Worm (Caenorhabditis elegans) whole organism, mixed stage, embryonic: ENCODE data around the gene ppm-1.G.

Experiments
- M03D4.4 ChIP-seq: sonication (generic microtip); optimal IDR thresholded peaks from 2 replicates; lab custom pipeline; 2017; ENCODE audit warnings: mild to moderate bottlenecking, missing genetic modification characterization, missing compliant biosample characterization
- blmp-1 ChIP-seq: fragments of 150-350 bp; optimal IDR thresholded peaks from 2 replicates; lab custom pipeline; 2014; ENCODE audit warnings: missing biosample characterization, missing genetic modification characterization
- ceh-39 ChIP-seq: fragments of 150-350 bp; optimal IDR thresholded peaks from 2 replicates; lab custom pipeline; 2014; ENCODE audit warnings: missing biosample characterization, missing genetic modification characterization
- ces-1 ChIP-seq: fragments of 150-350 bp; optimal IDR thresholded peaks from 2 replicates; lab custom pipeline; 2014; ENCODE audit warnings: missing biosample characterization, missing genetic modification reagents, missing genetic modification characterization
- elt-3 ChIP-seq: fragments of 150-350 bp; optimal IDR thresholded peaks from 2 replicates; lab custom pipeline; 2014; ENCODE audit warnings: missing biosample characterization, missing genetic modification characterization
- lsy-2 ChIP-seq: fragments of 150-350 bp; optimal IDR thresholded peaks from 2 replicates; lab custom pipeline; 2014; ENCODE audit warnings: missing biosample characterization, missing genetic modification characterization
- mep-1 ChIP-seq: fragments of 150-350 bp; optimal IDR thresholded peaks from 2 replicates; lab custom pipeline; 2017; ENCODE audit warnings: missing biosample characterization, missing genetic modification reagents, missing genetic modification characterization, inconsistent platforms
- nhr-12 ChIP-seq: fragments of 150-350 bp; optimal IDR thresholded peaks from 2 replicates; lab custom pipeline; 2014; ENCODE audit warnings: missing biosample characterization, missing genetic modification characterization
- nhr-237 ChIP-seq: fragments of 150-350 bp; optimal IDR thresholded peaks from 2 replicates; lab custom pipeline; 2014; ENCODE audit warnings: missing biosample characterization, missing genetic modification characterization
- nhr-28 ChIP-seq: fragments of 150-350 bp; optimal IDR thresholded peaks from 2 replicates; lab custom pipeline; 2014; ENCODE audit warnings: missing biosample characterization, missing genetic modification characterization
- sptf-1 ChIP-seq: sonication (generic microtip); optimal IDR thresholded peaks from 2 replicates; lab custom pipeline; 2017; ENCODE audit warnings: mild to moderate bottlenecking, missing genetic modification characterization, moderate library complexity, missing compliant biosample characterization
- tbx-8 ChIP-seq: fragments of 200-800 bp; sonication (Bioruptor generic); optimal IDR thresholded peaks from 2 replicates; lab custom pipeline; 2018; ENCODE audit warnings: mild to moderate bottlenecking, missing genetic modification characterization, moderate library complexity, missing compliant biosample characterization
- unc-39 ChIP-seq: fragments of 150-350 bp; optimal IDR thresholded peaks from 2 replicates; lab custom pipeline; 2014; ENCODE audit warnings: missing biosample characterization, missing genetic modification characterization
- unc-62 ChIP-seq: fragments of 150-350 bp; optimal IDR thresholded peaks from 2 replicates; lab custom pipeline; 2014; ENCODE audit warnings: missing biosample characterization, missing genetic modification reagents, missing genetic modification characterization

DNA sequence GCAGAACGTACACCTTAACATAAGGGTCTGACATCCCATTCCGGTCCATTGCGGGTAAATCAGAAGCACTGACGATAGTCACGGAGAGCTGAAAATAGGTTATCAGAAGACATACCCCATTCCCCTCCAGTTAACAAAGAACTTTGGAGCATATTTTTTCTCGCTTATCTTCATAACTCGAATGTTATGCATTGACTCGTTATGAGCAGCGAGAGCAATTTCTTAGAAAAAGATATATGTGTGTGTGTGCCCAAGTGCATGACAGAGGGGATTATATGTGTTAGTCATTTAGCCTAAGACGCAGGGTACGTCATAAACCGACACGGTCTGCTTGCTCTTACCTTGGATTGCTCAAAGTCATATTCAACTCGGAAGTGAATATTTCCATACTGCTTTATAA, 6.1 kb downstream of the ppm-1.G start:
- no peak for TF ChIP-seq nhr-28 (tag; lab: Kevin White, UChicago)
- no peak for TF ChIP-seq lsy-2 (tag; lab: Kevin White, UChicago)
- TF ChIP-seq nhr-12 = no peak
- no peak for TF ChIP-seq tbx-8 (GFP tag; lab: Kevin White, UChicago)
- no peak for TF ChIP-seq mep-1 (tag; lab: Kevin White, UChicago)
- TF ChIP-seq unc-62 (GFP tag; lab: Kevin White, UChicago) = no peak
- no peak for TF ChIP-seq unc-39 (tag; lab: Kevin White, UChicago)
- no peak for TF ChIP-seq sptf-1 (tag; lab: Kevin White, UChicago)
- no peak for TF ChIP-seq blmp-1 (tag; lab: Kevin White, UChicago)
- no peak for TF ChIP-seq nhr-237 (tag; lab: Kevin White, UChicago)
- no peak for TF ChIP-seq elt-3 (tag; lab: Kevin White, UChicago)
- no peak for TF ChIP-seq ces-1 (GFP tag; lab: Kevin White, UChicago)
- no peak for TF ChIP-seq M03D4.4 (tag; lab: Kevin White, UChicago)
- no peak for TF ChIP-seq ceh-39 (tag; lab: Kevin White, UChicago)
